Fruit fly (Drosophila melanogaster): ENCODE results near the gene COX6AL2.

The COX6AL2 gene

dm6 chr3L:18867521-18867920 is 46.4 kb downstream of the COX6AL2 start, which contains the start of gene Dysb (continued):
- TF ChIP-seq amos (GFP tag; IDR thresholded peaks at IDR 0.05; ENCODE audit: partially characterized antibody) (no peak), CG3065 (GFP tag; optimal IDR thresholded peaks at IDR 0.05) (no peak), CG9817 (tag; optimal IDR thresholded peaks at IDR 0.05) (peak; percentile 79), Neu2 (GFP tag; optimal IDR thresholded peaks at IDR 0.05; ENCODE audit: borderline replicate concordance) (no peak), CG7357 (GFP tag; IDR thresholded peaks at IDR 0.05) (peak; percentile 60; the same call in 1 of the 3 replicates), cas (GFP tag; IDR thresholded peaks at IDR 0.05) (peak; percentile 84), kni (GFP tag; optimal IDR thresholded peaks at IDR 0.05) (peak; percentile 70), CG31388 (GFP tag; optimal IDR thresholded peaks at IDR 0.05) (peak; percentile 15), CG5245 (GFP tag; optimal IDR thresholded peaks at IDR 0.05) (peak; percentile 78), scrt (GFP tag; optimal IDR thresholded peaks at IDR 0.05) (peak; percentile 93), vfl (GFP tag; optimal IDR thresholded peaks at IDR 0.05) (peak; percentile 48), CrebB (tag; optimal IDR thresholded peaks at IDR 0.05) (peak; percentile 75), MBD-R2 (GFP tag; IDR thresholded peaks at IDR 0.05) (peak; percentile 77), lov (optimal IDR thresholded peaks at IDR 0.05) (no peak), lov (GFP tag; IDR thresholded peaks at IDR 0.05) (peak; percentile 83), CkIIα-i1 (GFP tag; IDR thresholded peaks at IDR 0.05) (no peak), CG16779 (GFP tag; IDR thresholded peaks at IDR 0.05) (peak; percentile 92), CG14441 (GFP tag; IDR thresholded peaks at IDR 0.05) (peak; percentile 90), CG2202 (tag; optimal IDR thresholded peaks at IDR 0.05) (peak; percentile 58), chinmo (GFP tag; IDR thresholded peaks at IDR 0.05; ENCODE audit: partially characterized antibody) (no peak), CG12104 (GFP tag; optimal IDR thresholded peaks at IDR 0.05) (peak; percentile 44), CG32772 (GFP tag; IDR thresholded peaks at IDR 0.05) (peak; percentile 86), peb (GFP tag; IDR thresholded peaks at IDR 0.05) (peak; percentile 73), Dip3 (GFP tag; optimal IDR thresholded peaks at IDR 0.05) (peak; percentile 39), H15 (GFP tag; IDR thresholded peaks at IDR 0.05) (peak; percentile 90), Lpt (GFP tag; optimal IDR thresholded peaks at IDR 0.05) (no peak), CG11695 (GFP tag; IDR thresholded peaks at IDR 0.05) (peak; percentile 91), mam (GFP tag; optimal IDR thresholded peaks at IDR 0.05) (peak; percentile 75), ase (GFP tag; IDR thresholded peaks at IDR 0.05) (peak; percentile 80; the same call in 2 of the 3 replicates), Sox102F (GFP tag; optimal IDR thresholded peaks at IDR 0.05) (peak; percentile 89), CG8765 (GFP tag; IDR thresholded peaks at IDR 0.05) (peak; percentile 74), Gug (GFP tag; IDR thresholded peaks at IDR 0.05) (peak; percentile 90), jigr1 (GFP tag; IDR thresholded peaks at IDR 0.05) (peak; percentile 12; the same call in 1 of the 3 replicates), jumu (GFP tag; optimal IDR thresholded peaks at IDR 0.05) (peak; percentile 33), Ada2b (GFP tag; IDR thresholded peaks at IDR 0.05) (peak; percentile 88), CG11723 (GFP tag; optimal IDR thresholded peaks at IDR 0.05) (peak; percentile 75), CG10366 (GFP tag; IDR thresholded peaks at IDR 0.05) (peak; percentile 88), odd (GFP tag; optimal IDR thresholded peaks at IDR 0.05) (peak; percentile 79), Sry-β (GFP tag; optimal IDR thresholded peaks at IDR 0.05) (peak; percentile 10), tup (GFP tag; optimal IDR thresholded peaks at IDR 0.05) (peak; percentile 53), CG31224 (GFP tag; IDR thresholded peaks at IDR 0.05) (peak; percentile 84), stwl (tag; optimal IDR thresholded peaks at IDR 0.05) (peak; percentile 37), Scr (GFP tag; IDR thresholded peaks at IDR 0.05; ENCODE audit: partially characterized antibody) (no peak), Sox100B (GFP tag; optimal IDR thresholded peaks at IDR 0.05) (peak; percentile 85), schlank (tag; optimal IDR thresholded peaks at IDR 0.05) (peak; percentile 70), caup (GFP tag; optimal IDR thresholded peaks at IDR 0.05; ENCODE audit: severe bottlenecking) (peak; percentile 88), maf-S (GFP tag; optimal IDR thresholded peaks at IDR 0.05) (peak; percentile 27), HLH3B (GFP tag; IDR thresholded peaks at IDR 0.05) (peak; percentile 90), GATAe (GFP tag; conservative IDR thresholded peaks at IDR 0.05) (peak; percentile 21; the same call in 1 of the 2 replicates), dmrt99B (tag; optimal IDR thresholded peaks at IDR 0.05) (peak; percentile 91), CG3281 (GFP tag; optimal IDR thresholded peaks at IDR 0.05) (peak; percentile 82)

Data from whole organism, embryonic.